Fruit fly (Drosophila melanogaster): ENCODE results near the gene COX7AL.

COX7AL gene

DNA sequence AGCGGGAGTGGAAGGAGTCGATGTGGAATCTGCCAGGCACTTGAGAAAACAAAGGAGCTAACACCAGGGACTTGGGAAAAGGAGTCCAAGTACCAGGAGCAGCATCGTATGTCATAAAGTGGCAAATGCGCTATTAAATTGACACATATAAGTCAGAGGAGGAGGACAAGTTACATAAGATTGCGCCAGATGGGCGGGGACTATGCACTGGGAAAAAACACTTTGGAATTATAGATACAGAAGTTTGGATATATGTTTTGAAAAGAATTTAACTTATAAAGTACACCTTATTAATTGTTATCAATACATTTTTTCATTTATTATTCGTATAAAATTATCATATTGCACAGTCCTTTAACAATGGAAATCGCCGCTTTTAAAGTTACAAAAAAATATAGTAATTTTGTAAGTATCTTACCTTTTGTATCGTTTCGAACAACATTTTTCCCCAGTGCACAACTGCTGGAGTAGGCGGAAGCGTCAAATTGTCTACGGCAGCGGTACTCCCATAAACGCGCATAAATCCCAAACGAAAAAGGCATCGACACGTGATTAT lies 7.4 kb upstream of the COX7AL start:
- no peak for TF ChIP-seq EcR (GFP tag; optimal IDR thresholded peaks at IDR 0.05)
- TF ChIP-seq usp (GFP tag; optimal IDR thresholded peaks at IDR 0.05): no peak
- TF ChIP-seq Dll (optimal IDR thresholded peaks at IDR 0.05): no peak
- no peak for TF ChIP-seq psq (optimal IDR thresholded peaks at IDR 0.05)
- no peak for TF ChIP-seq pan (optimal IDR thresholded peaks at IDR 0.05)
- TF ChIP-seq CG8478 (optimal IDR thresholded peaks at IDR 0.05): no peak

DNA sequence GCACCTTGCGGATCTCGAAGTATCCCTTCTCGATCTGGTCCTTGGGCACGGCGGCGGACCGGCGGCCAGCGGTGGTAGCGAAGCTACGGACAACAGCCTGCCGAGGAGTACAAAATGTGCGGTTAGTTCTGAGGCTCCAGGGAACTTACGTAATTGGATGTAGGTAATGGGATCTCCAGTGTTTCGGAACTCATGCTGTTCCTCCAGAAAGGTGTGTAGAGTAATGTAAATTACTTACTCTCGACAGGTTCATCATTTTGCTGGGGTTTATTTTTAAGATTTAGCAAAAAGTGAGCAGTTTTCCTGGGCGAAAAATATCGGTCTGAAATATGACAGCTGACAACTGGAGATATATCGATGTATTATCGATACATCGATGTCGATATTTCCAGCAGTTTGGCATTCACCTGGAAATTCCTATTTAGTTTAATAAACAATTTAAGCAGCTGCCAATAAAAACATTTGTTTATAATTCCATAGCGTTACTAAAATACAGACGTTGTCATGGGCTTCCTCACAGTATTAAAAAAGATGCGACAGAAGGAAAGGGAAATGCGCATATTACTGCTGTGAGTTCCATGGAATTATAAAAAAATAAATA lies 2.7 kb upstream of the COX7AL start, which contains the start of the genes COX7A and Arl2:
Gene COX7A (minus strand): TSS at position 369 of the 601 bp plus-strand sequence.
Gene Arl2 (plus strand): TSS at position 426 of the 601 bp plus-strand sequence.
- TF ChIP-seq usp (GFP tag; optimal IDR thresholded peaks at IDR 0.05) (no peak), Dll (optimal IDR thresholded peaks at IDR 0.05) (no peak), CG8478 (optimal IDR thresholded peaks at IDR 0.05) (no peak), psq (optimal IDR thresholded peaks at IDR 0.05) (no peak), EcR (GFP tag; optimal IDR thresholded peaks at IDR 0.05) (no peak), pan (optimal IDR thresholded peaks at IDR 0.05) (no peak)

DNA sequence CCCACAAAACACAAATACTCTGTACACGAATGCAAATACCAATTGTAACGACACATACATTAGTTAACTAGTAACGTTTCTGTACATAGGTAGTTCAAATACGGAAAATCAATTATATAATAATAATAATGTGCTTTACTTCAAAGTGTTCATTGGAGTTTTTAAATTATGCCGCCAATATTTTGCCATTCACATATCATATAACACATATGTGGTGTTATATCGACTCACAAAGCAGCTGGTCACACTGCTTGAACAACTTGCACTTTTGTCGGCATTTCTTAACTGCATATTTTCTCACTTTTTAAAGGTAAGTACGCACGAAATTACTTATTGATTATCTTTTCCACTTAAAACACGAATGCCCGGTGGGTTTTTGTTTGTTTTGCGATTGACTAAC lies 705 bp downstream of the COX7AL start, which contains the start of gene DppIII:
Gene DppIII (plus strand): TSS at position 227 of the 400 bp plus-strand sequence.
- TF ChIP-seq pan (optimal IDR thresholded peaks at IDR 0.05) (no peak), Dll (optimal IDR thresholded peaks at IDR 0.05) (no peak)

DNA sequence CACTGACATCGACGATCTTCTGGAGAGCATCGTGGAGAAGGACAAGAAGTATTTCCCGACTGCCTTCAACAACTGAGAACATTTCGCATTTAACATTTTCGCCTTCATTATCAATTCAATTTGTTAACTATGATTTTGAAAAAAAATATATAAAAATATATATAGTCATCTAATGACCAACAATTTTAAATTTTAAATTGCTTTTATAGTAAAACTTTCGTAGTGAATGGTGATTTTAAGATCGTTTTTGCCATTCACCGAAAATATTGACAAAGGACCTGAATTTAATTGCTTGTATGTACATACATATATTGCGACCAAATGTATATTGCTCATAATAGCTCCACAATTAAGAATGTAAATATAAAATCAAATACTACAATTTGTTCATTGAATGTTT lies 3.8 kb downstream of the COX7AL start, which contains the start of gene CG7352:
Gene CG7352 (plus strand): TSS at position 301 of the 400 bp plus-strand sequence.
- TF ChIP-seq usp (GFP tag; optimal IDR thresholded peaks at IDR 0.05) (no peak), CG8478 (optimal IDR thresholded peaks at IDR 0.05) (no peak), pan (optimal IDR thresholded peaks at IDR 0.05) (no peak), Dll (optimal IDR thresholded peaks at IDR 0.05) (no peak), EcR (GFP tag; optimal IDR thresholded peaks at IDR 0.05) (no peak), psq (optimal IDR thresholded peaks at IDR 0.05) (no peak)

DNA sequence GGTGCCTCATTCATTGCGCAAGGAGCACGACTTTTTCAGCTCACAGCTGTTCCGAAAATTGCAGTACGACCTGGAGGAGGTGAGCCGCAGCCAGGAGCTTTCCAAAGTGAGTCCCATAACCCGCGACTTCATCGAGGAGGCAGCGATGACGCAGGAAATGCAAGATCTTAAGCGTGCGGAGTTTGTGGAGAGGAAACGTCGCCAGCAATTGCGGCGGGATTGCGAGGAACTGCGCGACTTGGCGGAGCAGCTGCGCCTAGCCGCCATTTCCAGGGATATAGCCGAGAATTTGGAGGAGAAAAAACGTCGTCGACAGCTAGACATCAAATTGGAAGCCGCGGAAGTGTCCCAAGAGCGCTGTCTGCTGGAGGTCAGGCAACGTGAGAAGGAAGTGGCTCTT lies 4.4 kb downstream of the COX7AL start:
- TF ChIP-seq CG8478 (optimal IDR thresholded peaks at IDR 0.05): no peak
- no peak for TF ChIP-seq EcR (GFP tag; optimal IDR thresholded peaks at IDR 0.05)
- TF ChIP-seq usp (GFP tag; optimal IDR thresholded peaks at IDR 0.05): no peak
- TF ChIP-seq Dll (optimal IDR thresholded peaks at IDR 0.05): no peak
- TF ChIP-seq psq (optimal IDR thresholded peaks at IDR 0.05): no peak
- TF ChIP-seq pan (optimal IDR thresholded peaks at IDR 0.05): no peak

DNA sequence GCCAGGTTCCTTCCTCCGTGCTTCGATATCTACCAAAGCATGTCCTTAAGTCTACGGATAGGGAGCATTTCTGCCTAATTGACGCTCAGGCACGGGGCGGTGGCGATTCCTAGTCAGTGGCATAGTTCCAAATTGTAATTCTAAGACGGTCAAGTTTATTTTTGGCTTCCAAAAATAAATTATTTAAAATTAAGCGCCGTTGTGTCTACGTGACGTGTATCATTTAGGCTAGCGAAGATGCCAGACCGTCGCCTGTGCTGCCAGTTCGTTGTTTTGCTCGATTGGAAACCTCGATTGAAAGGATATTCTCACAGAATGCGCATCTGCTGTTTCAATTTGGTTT lies 5.6 kb downstream of the COX7AL start:
- TF ChIP-seq CG8478 (optimal IDR thresholded peaks at IDR 0.05) (no peak), EcR (GFP tag; optimal IDR thresholded peaks at IDR 0.05) (no peak), pan (optimal IDR thresholded peaks at IDR 0.05) (no peak), usp (GFP tag; optimal IDR thresholded peaks at IDR 0.05) (no peak), Dll (optimal IDR thresholded peaks at IDR 0.05) (no peak), psq (optimal IDR thresholded peaks at IDR 0.05) (no peak)

DNA sequence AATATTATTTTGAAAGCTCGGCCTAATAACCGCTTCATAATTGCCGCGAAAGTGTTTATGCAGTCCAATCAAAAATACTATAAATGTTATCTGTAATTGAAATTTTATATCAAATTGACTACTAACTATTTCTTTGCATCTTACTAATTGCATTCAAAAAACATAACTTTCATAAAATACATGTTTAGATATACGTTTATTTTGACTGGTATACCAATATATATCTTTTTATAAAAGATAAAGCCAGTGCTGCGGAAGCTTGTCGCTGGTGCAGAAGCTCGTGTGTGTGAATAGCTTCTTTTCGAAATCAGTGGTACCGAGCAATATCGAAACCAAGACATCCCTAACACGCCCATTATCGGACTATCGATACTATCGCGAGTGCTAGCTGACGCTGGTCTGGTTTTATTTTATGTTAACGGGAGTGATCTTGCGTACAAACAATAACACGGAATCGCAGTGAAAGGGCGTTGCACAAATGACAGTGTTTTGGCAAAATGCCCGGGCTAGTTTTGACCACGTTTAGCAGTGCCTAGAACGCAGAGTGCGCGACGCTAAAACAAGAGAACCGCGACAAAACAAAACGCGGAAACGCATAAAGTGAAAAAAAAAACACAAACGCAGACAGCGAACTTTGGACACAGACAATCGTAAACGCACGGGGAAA lies 6.1 kb downstream of the COX7AL start, which contains the start of gene Atg13:
Gene Atg13 (plus strand): TSS at position 367 of the 667 bp plus-strand sequence.
- TF ChIP-seq EcR (GFP tag; optimal IDR thresholded peaks at IDR 0.05): no peak
- TF ChIP-seq psq (optimal IDR thresholded peaks at IDR 0.05): no peak
- no peak for TF ChIP-seq CG8478 (optimal IDR thresholded peaks at IDR 0.05)
- no peak for TF ChIP-seq pan (optimal IDR thresholded peaks at IDR 0.05)

DNA sequence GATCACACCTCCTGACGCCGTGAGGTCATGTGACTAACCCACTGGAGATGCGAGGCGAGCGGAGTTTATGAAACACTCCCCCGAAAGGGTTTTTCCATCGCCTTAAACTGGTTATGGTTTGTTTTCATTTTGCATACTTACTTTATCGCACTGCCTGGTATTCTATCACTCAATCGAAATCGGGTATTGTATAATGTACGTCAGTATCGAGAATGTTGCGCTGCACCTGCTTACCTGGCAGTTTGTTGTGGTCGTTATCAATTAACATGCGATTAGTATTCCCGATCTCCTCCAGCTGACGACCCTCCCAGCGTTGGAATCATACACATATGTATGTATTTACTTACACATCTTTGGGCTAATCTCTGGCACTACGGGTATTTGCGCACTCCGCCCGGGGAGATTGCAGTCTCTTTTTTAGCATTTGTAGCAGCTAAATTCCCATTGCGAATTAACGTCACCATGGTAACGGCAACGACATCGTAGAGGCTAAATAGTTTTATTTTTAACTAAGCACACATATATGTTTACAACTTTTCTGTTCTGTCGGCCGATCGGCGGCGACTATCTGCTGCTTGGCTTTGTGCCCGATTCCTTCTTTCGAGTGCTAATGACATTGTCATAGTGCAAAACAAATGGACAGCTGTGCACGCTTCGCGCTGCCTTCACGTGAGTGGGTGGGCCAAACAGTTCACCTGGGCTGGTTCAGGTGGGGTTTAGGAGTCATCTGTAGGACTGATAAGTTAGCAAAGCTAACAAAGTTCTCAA lies 9.7 kb downstream of the COX7AL start:
- TF ChIP-seq CG8478 (optimal IDR thresholded peaks at IDR 0.05): no peak
- TF ChIP-seq Dll (optimal IDR thresholded peaks at IDR 0.05): no peak
- no peak for TF ChIP-seq EcR (GFP tag; optimal IDR thresholded peaks at IDR 0.05)
- TF ChIP-seq psq (optimal IDR thresholded peaks at IDR 0.05): no peak
- TF ChIP-seq usp (GFP tag; optimal IDR thresholded peaks at IDR 0.05): no peak
- no peak for TF ChIP-seq pan (optimal IDR thresholded peaks at IDR 0.05)

DNA sequence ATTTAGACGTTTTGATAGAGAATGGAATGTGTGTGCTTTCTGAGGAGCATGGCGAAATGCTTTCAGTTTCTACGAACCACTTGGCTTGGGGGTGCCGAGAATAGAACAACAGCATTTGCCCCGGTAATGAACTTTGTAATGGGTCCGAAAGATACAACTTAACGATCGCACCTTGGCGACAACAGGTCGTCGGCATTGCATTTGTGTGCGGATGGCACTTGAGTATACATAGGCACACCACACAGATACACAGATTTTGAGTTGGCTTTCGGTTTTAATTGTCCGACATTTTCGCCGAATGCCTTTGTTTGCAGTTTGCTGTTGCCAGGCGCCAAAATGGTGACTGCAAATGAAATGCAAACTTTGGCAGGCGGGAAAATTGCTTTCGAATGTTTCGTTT lies 10.5 kb downstream of the COX7AL start:
- no peak for TF ChIP-seq EcR (GFP tag; optimal IDR thresholded peaks at IDR 0.05)

DNA sequence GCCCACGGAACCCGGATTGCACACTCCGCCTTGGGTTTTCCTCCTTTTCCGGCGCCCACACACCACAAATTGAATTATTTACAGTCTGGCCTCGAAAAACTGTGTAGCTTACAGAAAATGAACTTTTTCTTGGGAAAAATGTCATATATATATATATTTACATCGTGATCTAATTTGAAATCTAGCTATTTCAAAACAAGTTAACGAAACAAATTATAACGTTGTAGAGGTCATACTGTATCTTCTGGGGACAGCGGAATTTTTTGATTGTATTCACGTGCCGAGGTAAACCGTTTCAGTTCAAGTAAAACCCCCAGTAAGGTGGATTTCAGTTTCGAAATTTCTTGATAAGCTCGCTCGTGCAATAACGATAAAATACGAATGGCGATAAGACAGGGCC lies 11.0 kb downstream of the COX7AL start:
- TF ChIP-seq EcR (GFP tag; optimal IDR thresholded peaks at IDR 0.05): no peak
- TF ChIP-seq usp (GFP tag; optimal IDR thresholded peaks at IDR 0.05): no peak

DNA sequence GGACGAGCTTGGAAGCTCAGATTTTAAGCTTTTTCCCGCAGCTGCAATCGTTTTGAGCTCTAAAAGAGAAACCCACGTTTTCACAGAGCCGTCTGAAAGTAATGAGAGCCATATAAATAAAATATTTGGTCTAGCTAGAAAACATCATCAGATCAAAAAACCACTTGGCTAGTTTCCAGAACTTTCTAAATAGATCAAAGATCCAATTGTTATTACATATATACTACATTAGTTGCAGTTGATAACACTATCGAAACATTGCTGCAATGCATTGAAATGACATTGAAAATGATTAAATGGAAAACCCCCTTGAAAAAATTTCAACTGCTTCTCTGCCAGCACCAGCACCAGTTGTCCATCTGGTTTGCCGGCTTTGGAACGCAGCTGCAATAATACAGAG lies 11.5 kb downstream of the COX7AL start:
- TF ChIP-seq pan (optimal IDR thresholded peaks at IDR 0.05) (no peak), EcR (GFP tag; optimal IDR thresholded peaks at IDR 0.05) (no peak), usp (GFP tag; optimal IDR thresholded peaks at IDR 0.05) (no peak), Dll (optimal IDR thresholded peaks at IDR 0.05) (no peak), CG8478 (optimal IDR thresholded peaks at IDR 0.05) (no peak), psq (optimal IDR thresholded peaks at IDR 0.05) (no peak)

DNA sequence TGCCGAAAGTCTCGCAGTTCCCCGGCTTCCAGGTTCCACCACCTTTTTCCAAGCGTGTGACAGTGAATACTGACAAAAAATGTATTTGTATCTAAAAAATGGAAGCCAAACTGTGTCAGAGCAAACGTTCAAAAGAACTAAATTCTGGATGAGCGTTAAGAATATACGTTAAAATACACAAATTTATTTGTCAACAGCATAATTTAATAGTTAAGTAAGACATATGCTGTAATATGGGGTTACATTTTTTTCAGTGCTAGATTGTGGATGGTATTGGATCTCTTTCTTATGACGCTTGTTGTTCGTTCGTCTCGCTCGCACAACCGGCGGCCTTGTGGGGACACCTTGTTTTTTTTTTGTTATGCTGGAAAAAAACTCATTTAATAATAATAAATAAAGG lies 12.1 kb downstream of the COX7AL start:
- no peak for TF ChIP-seq usp (GFP tag; optimal IDR thresholded peaks at IDR 0.05)
- no peak for TF ChIP-seq Dll (optimal IDR thresholded peaks at IDR 0.05)
- TF ChIP-seq EcR (GFP tag; optimal IDR thresholded peaks at IDR 0.05): no peak
- TF ChIP-seq CG8478 (optimal IDR thresholded peaks at IDR 0.05): no peak
- no peak for TF ChIP-seq pan (optimal IDR thresholded peaks at IDR 0.05)
- TF ChIP-seq psq (optimal IDR thresholded peaks at IDR 0.05): no peak

Measured in whole organism.